Worm (Caenorhabditis elegans) whole organism, L1 larva: Measurements from ENCODE around the gene C32D5.11.

Source experiments
- C04F5.9 ChIP-seq: sonication (generic microtip); optimal IDR thresholded peaks from 2 replicates; lab custom pipeline; 2016; ENCODE audit warnings: missing genetic modification characterization, missing compliant biosample characterization
- C16A3.4 ChIP-seq: fragments of 150-350 bp; optimal IDR thresholded peaks from 2 replicates; lab custom pipeline; 2014; ENCODE audit warnings: missing biosample characterization, missing genetic modification characterization
- Y116A8C.19 ChIP-seq: sonication (generic microtip); optimal IDR thresholded peaks from 2 replicates; lab custom pipeline; 2016; ENCODE audit warnings: missing compliant biosample characterization, missing genetic modification characterization, borderline replicate concordance
- aha-1 ChIP-seq: fragments of 150-350 bp; optimal IDR thresholded peaks from 2 replicates; lab custom pipeline; 2014; ENCODE audit warnings: missing biosample characterization, missing genetic modification characterization
- blmp-1 ChIP-seq: fragments of 150-350 bp; optimal IDR thresholded peaks from 2 replicates; lab custom pipeline; 2014; ENCODE audit warnings: missing biosample characterization, missing genetic modification characterization
- ceh-88 ChIP-seq: fragments of 200-800 bp; sonication (Bioruptor generic); IDR thresholded peaks from 2 replicates; pipeline ENCODE4 v1.3.6; 2022; ENCODE audit warnings: missing genetic modification characterization, missing compliant biosample characterization
- ceh-90 ChIP-seq: sonication (generic microtip); optimal IDR thresholded peaks from 2 replicates; lab custom pipeline; 2016; ENCODE audit warnings: missing genetic modification characterization, missing compliant biosample characterization
- dpl-1 ChIP-seq, 3 experiments: fragments of 150-350 bp in 2 of 3; sonication (generic microtip) in 1 of 3; optimal IDR thresholded peaks; 2 replicates each; lab custom pipeline; 2014 to 2017; ENCODE audit warnings: missing biosample characterization in 3 of 3, missing genetic modification characterization in 3 of 3, missing genetic modification reagents in 3 of 3
- dsc-1 ChIP-seq: sonication (generic microtip); optimal IDR thresholded peaks from 2 replicates; lab custom pipeline; 2016; ENCODE audit warnings: mild to moderate bottlenecking, missing genetic modification characterization, missing compliant biosample characterization
- efl-1 ChIP-seq, 4 experiments: fragments of 150-350 bp; optimal IDR thresholded peaks in 3 of 4; peaks in 1 of 4; 1 replicate in 1 of 4; 2 replicates in 3 of 4; lab custom pipeline; 2014; ENCODE audit warnings: missing biosample characterization in 2 of 4, missing genetic modification characterization in 2 of 4, missing genetic modification reagents in 2 of 4
- efl-3 ChIP-seq: fragments of 200-800 bp; sonication (Bioruptor generic); optimal IDR thresholded peaks from 2 replicates; lab custom pipeline; 2018; ENCODE audit warnings: mild to moderate bottlenecking, missing genetic modification characterization, missing compliant biosample characterization
- egl-27 ChIP-seq, 2 experiments: fragments of 150-350 bp in 1 of 2; sonication (generic microtip); optimal IDR thresholded peaks; 3 replicates each; lab custom pipeline; 2017 to 2018; ENCODE audit warnings: missing biosample characterization in 2 of 2, missing genetic modification characterization in 2 of 2, missing genetic modification reagents in 2 of 2
- elt-3 ChIP-seq, 6 experiments: fragments of 150-350 bp in 1 of 6; sonication (generic microtip); optimal IDR thresholded peaks; 2 replicates each; lab custom pipeline; 2017 to 2018; ENCODE audit warnings: missing biosample characterization in 6 of 6, missing genetic modification characterization in 6 of 6, inconsistent platforms in 1 of 6
- ets-5 ChIP-seq: fragments of 200-800 bp; sonication (Bioruptor generic); IDR thresholded peaks from 2 replicates; pipeline ENCODE4 v1.3.6; 2022; ENCODE audit warnings: missing genetic modification characterization, missing compliant biosample characterization
- fkh-4 ChIP-seq: sonication (generic microtip); optimal IDR thresholded peaks from 2 replicates; lab custom pipeline; 2016; ENCODE audit warnings: missing compliant biosample characterization, missing genetic modification characterization, borderline replicate concordance
- grh-1 ChIP-seq: fragments of 200-800 bp; sonication (Bioruptor generic); IDR thresholded peaks from 2 replicates; pipeline ENCODE4 v1.3.6; 2022; ENCODE audit warnings: missing genetic modification reagents, missing genetic modification characterization, missing compliant biosample characterization
- hlh-17 ChIP-seq: fragments of 200-800 bp; sonication (Bioruptor generic); optimal IDR thresholded peaks from 2 replicates; lab custom pipeline; 2018; ENCODE audit warnings: missing genetic modification characterization, mild to moderate bottlenecking, missing compliant biosample characterization, moderate library complexity, borderline replicate concordance
- lin-13 ChIP-seq: fragments of 150-350 bp; optimal IDR thresholded peaks from 2 replicates; lab custom pipeline; 2014; ENCODE audit warnings: missing biosample characterization, missing genetic modification reagents, missing genetic modification characterization
- lin-14 ChIP-seq: fragments of 200-800 bp; sonication (Bioruptor generic); optimal IDR thresholded peaks from 2 replicates; lab custom pipeline; 2018; ENCODE audit warnings: mild to moderate bottlenecking, missing genetic modification characterization, moderate library complexity, missing compliant biosample characterization
- lin-15B ChIP-seq: fragments of 150-350 bp; sonication (generic microtip); optimal IDR thresholded peaks from 3 replicates; lab custom pipeline; 2014; ENCODE audit warnings: missing biosample characterization, missing genetic modification characterization
- lir-3 ChIP-seq: sonication (generic microtip); optimal IDR thresholded peaks from 2 replicates; lab custom pipeline; 2016; ENCODE audit warnings: mild to moderate bottlenecking, missing genetic modification characterization, moderate library complexity, missing compliant biosample characterization; ENCODE audit not compliant: poor library complexity
- mab-9 ChIP-seq: fragments of 200-800 bp; sonication (Bioruptor generic); IDR thresholded peaks from 2 replicates; pipeline ENCODE4 v1.3.6; 2022; ENCODE audit warnings: missing genetic modification reagents, missing genetic modification characterization, missing compliant biosample characterization
- mdl-1 ChIP-seq, 2 experiments: fragments of 150-350 bp; optimal IDR thresholded peaks; 2 replicates each; lab custom pipeline; 2014 to 2017; ENCODE audit warnings: missing biosample characterization in 2 of 2, missing genetic modification characterization in 2 of 2, inconsistent platforms in 1 of 2
- mef-2 ChIP-seq: fragments of 150-350 bp; optimal IDR thresholded peaks from 2 replicates; lab custom pipeline; 2014; ENCODE audit warnings: missing biosample characterization, missing genetic modification characterization
- nhr-12 ChIP-seq: sonication (generic microtip); optimal IDR thresholded peaks from 2 replicates; lab custom pipeline; 2017; ENCODE audit warnings: missing biosample characterization, missing genetic modification characterization
- nhr-19 ChIP-seq: fragments of 200-800 bp; sonication (Bioruptor generic); conservative IDR thresholded peaks from 2 replicates; pipeline ENCODE4 v1.3.6; 2022; ENCODE audit warnings: missing genetic modification characterization, missing compliant biosample characterization
- nhr-20 ChIP-seq: sonication (generic microtip); optimal IDR thresholded peaks from 2 replicates; lab custom pipeline; 2016; ENCODE audit warnings: mild to moderate bottlenecking, missing genetic modification characterization, missing compliant biosample characterization
- nhr-237 ChIP-seq: fragments of 150-350 bp; optimal IDR thresholded peaks from 2 replicates; lab custom pipeline; 2014; ENCODE audit warnings: missing biosample characterization, missing genetic modification characterization
- nhr-28 ChIP-seq: fragments of 150-350 bp; optimal IDR thresholded peaks from 2 replicates; lab custom pipeline; 2014; ENCODE audit warnings: missing biosample characterization, missing genetic modification characterization
- nhr-47 ChIP-seq: sonication (generic microtip); optimal IDR thresholded peaks from 2 replicates; lab custom pipeline; 2016; ENCODE audit warnings: mild to moderate bottlenecking, missing genetic modification characterization, moderate library complexity, missing compliant biosample characterization
- nhr-76 ChIP-seq: sonication (generic microtip); optimal IDR thresholded peaks from 2 replicates; lab custom pipeline; 2017; ENCODE audit warnings: missing biosample characterization, missing genetic modification characterization
- nhr-77 ChIP-seq: fragments of 150-350 bp; optimal IDR thresholded peaks from 2 replicates; lab custom pipeline; 2014; ENCODE audit warnings: missing biosample characterization, missing genetic modification characterization
- nhr-84 ChIP-seq: sonication (generic microtip); optimal IDR thresholded peaks from 2 replicates; lab custom pipeline; 2017; ENCODE audit warnings: missing biosample characterization, missing genetic modification characterization
- pqm-1 ChIP-seq: sonication (generic microtip); optimal IDR thresholded peaks from 3 replicates; lab custom pipeline; 2017; ENCODE audit warnings: missing biosample characterization, missing genetic modification characterization
- rnt-1 ChIP-seq: sonication (generic microtip); optimal IDR thresholded peaks from 2 replicates; lab custom pipeline; 2016; ENCODE audit warnings: mild to moderate bottlenecking, missing genetic modification characterization, moderate library complexity, missing compliant biosample characterization
- snu-23 ChIP-seq: sonication (generic microtip); optimal IDR thresholded peaks from 2 replicates; lab custom pipeline; 2016; ENCODE audit warnings: missing genetic modification characterization, missing compliant biosample characterization
- sptf-1 ChIP-seq: fragments of 150-350 bp; optimal IDR thresholded peaks from 2 replicates; lab custom pipeline; 2014; ENCODE audit warnings: missing biosample characterization, missing genetic modification characterization
- sup-37 ChIP-seq: fragments of 200-800 bp; sonication (Bioruptor generic); optimal IDR thresholded peaks from 2 replicates; lab custom pipeline; 2018; ENCODE audit warnings: mild to moderate bottlenecking, missing genetic modification characterization, missing compliant biosample characterization
- swsn-7 ChIP-seq: sonication (generic microtip); optimal IDR thresholded peaks from 2 replicates; lab custom pipeline; 2016; ENCODE audit warnings: missing genetic modification characterization, missing compliant biosample characterization
- tlp-1 ChIP-seq: fragments of 150-350 bp; optimal IDR thresholded peaks from 2 replicates; lab custom pipeline; 2014; ENCODE audit warnings: missing biosample characterization, missing genetic modification characterization
- unc-30 ChIP-seq: sonication (generic microtip); optimal IDR thresholded peaks from 2 replicates; lab custom pipeline; 2017; ENCODE audit warnings: missing biosample characterization, missing genetic modification characterization
- unc-98 ChIP-seq: fragments of 200-800 bp; sonication (Bioruptor generic); IDR thresholded peaks from 2 replicates; pipeline ENCODE4 v1.3.6; 2022; ENCODE audit warnings: missing genetic modification characterization, missing compliant biosample characterization
- vab-15 ChIP-seq: sonication (generic microtip); optimal IDR thresholded peaks from 2 replicates; lab custom pipeline; 2017; ENCODE audit warnings: missing genotype, mild to moderate bottlenecking, missing genetic modification characterization, missing compliant biosample characterization
- xbp-1 ChIP-seq: sonication (generic microtip); optimal IDR thresholded peaks from 2 replicates; lab custom pipeline; 2016; ENCODE audit warnings: missing genetic modification characterization, missing compliant biosample characterization
- zag-1 ChIP-seq: fragments of 150-350 bp; optimal IDR thresholded peaks from 2 replicates; lab custom pipeline; 2014; ENCODE audit warnings: missing biosample characterization, missing genetic modification characterization
- zip-4 ChIP-seq: fragments of 200-800 bp; sonication (Bioruptor generic); optimal IDR thresholded peaks from 2 replicates; lab custom pipeline; 2018; ENCODE audit warnings: mild to moderate bottlenecking, missing genetic modification characterization, moderate library complexity, missing compliant biosample characterization
- ztf-11 ChIP-seq, 2 experiments: sonication (generic microtip); optimal IDR thresholded peaks; 2 replicates each; lab custom pipeline; 2016 to 2017; ENCODE audit warnings: missing genetic modification characterization in 2 of 2, missing biosample characterization in 1 of 2, missing compliant biosample characterization in 1 of 2

C32D5.11 gene

DNA sequence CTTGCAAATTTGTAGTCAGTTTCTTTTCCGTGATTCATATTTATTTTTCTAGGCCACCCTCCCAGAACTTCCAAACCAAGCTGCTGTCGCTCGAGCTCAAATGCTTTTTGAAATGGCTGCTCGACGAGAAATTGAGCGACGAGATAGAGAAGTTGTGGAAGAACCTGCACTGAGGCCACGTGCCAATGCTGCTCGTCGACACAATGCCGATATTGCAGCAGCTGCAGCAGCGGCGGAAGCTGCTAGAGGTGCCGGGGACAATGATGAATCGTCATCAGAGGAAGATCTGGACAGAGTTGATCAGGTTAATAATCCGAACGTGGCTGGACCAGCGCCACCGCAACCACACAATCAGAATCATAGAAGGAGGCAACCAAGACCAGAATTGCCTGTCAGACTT, 18.1 kb upstream of the C32D5.11 start:
- TF ChIP-seq hlh-17 (GFP tag; lab: Kevin White, UChicago) (no peak), rnt-1 (tag; lab: Kevin White, UChicago) (no peak), grh-1 (GFP tag; lab: Robert Waterston, UW) (no peak), nhr-77 (tag; lab: Kevin White, UChicago) (no peak), nhr-19 (GFP tag; lab: Robert Waterston, UW) (no peak), mab-9 (GFP tag; lab: Robert Waterston, UW) (no peak), nhr-237 (tag; lab: Kevin White, UChicago) (no peak), mef-2 (no peak), Y116A8C.19 (tag; lab: Kevin White, UChicago) (no peak), sup-37 (GFP tag; lab: Kevin White, UChicago) (no peak), lin-13 (no peak)

DNA sequence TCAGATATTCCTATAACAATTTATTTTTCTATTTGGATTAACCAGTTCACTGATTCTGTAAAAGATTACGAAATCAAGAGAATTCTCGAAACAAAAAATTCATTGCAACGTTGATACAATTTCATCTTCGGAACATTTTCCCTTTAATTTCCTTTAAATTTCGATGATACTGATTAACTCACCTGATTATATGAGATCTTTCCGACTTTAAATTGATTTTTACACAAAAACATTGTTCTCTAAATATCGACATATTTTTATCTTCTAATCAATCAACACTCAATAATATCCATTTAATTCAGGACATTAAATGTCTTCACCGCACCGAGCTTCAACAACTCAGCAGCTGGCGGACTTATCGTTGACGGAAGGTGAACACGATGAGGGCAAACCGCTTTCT, 15.8 kb upstream of the C32D5.11 start, which contains the start of gene lin-23:
Gene lin-23 (plus strand): TSS at position 301 of the 400 bp plus-strand sequence.
- TF ChIP-seq snu-23 (GFP tag; lab: Kevin White, UChicago) (no peak), zag-1 (no peak), C04F5.9 (tag; lab: Kevin White, UChicago) (no peak), hlh-17 (GFP tag; lab: Kevin White, UChicago) (no peak), efl-1 (optimal IDR thresholded peaks at IDR 0.05; lab: Kevin White, UChicago) (no peak), efl-1 (GFP tag; optimal IDR thresholded peaks at IDR 0.05 in 1 of 2; lab: Kevin White, UChicago) (no peak), blmp-1 (tag; lab: Kevin White, UChicago) (no peak), pqm-1 (tag; lab: Kevin White, UChicago) (no peak)

DNA sequence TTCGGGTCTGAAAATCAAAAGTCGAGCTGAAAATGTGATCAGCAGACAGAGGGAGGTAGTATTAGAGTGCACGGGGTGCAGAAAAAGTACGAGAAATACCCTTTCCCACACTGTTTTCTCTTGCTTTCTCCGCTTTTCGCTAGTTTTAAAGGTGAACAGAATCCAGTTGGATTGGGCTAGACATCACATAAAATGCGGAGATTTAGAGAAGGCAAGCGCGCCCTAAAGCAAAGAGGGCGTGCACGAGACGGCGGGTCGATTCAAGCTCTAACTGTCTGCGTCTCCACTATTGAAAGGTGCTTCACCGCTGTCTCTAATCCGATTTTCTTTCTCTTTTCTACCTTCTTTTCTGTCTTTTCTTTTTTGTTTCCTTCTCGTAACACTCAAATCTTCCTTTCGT, 14.9 kb upstream of the C32D5.11 start:
- TF ChIP-seq nhr-47: peak; percentile 88
- peak; percentile 84 for TF ChIP-seq nhr-19 (GFP tag; lab: Robert Waterston, UW)
- TF ChIP-seq nhr-84 (tag; lab: Kevin White, UChicago): no peak
- no peak for TF ChIP-seq tlp-1 (tag; lab: Kevin White, UChicago)
- TF ChIP-seq xbp-1: peak; percentile 83
- TF ChIP-seq efl-1 (optimal IDR thresholded peaks at IDR 0.05; lab: Kevin White, UChicago): peak; percentile 84 to 90
- peak; percentile 71 to 97 for TF ChIP-seq efl-1 (GFP tag; optimal IDR thresholded peaks at IDR 0.05 in 1 of 2; lab: Kevin White, UChicago)
- TF ChIP-seq ets-5 (GFP tag; lab: Robert Waterston, UW): no peak
- TF ChIP-seq ceh-88 (GFP tag; lab: Robert Waterston, UW): 0 out of 2 replicates have a peak, but pooled peaks have one; percentile 16
- TF ChIP-seq lir-3 (tag; lab: Kevin White, UChicago): peak; percentile 47
- TF ChIP-seq ztf-11 (tag; optimal IDR thresholded peaks at IDR 0.05; lab: Kevin White, UChicago): peak in 1 of 2 experiments; percentile 5
- TF ChIP-seq swsn-7 (tag; lab: Kevin White, UChicago): peak; percentile 87
- no peak for TF ChIP-seq sup-37 (GFP tag; lab: Kevin White, UChicago)
- TF ChIP-seq mdl-1 (tag; optimal IDR thresholded peaks at IDR 0.05; lab: Kevin White, UChicago): peak; percentile 45 to 97
- TF ChIP-seq nhr-12 (tag; lab: Kevin White, UChicago): no peak
- TF ChIP-seq nhr-76 (tag; lab: Kevin White, UChicago): no peak
- TF ChIP-seq nhr-77 (tag; lab: Kevin White, UChicago): peak; percentile 73
- peak in 1 of 2 experiments; percentile 6 for TF ChIP-seq egl-27 (tag; optimal IDR thresholded peaks at IDR 0.05; lab: Kevin White, UChicago)
- TF ChIP-seq lin-13: peak; percentile 80
- TF ChIP-seq nhr-20 (tag; lab: Kevin White, UChicago): peak; percentile 91
- TF ChIP-seq dsc-1 (tag; lab: Kevin White, UChicago): peak; percentile 76
- TF ChIP-seq efl-3: no peak
- peak in 2 of 6 experiments; percentile 57 to 81 for TF ChIP-seq elt-3 (tag; optimal IDR thresholded peaks at IDR 0.05; lab: Kevin White, UChicago)
- TF ChIP-seq lin-15B (tag; lab: Kevin White, UChicago): peak; percentile 86
- TF ChIP-seq C04F5.9 (tag; lab: Kevin White, UChicago): no peak
- peak; percentile 81 for TF ChIP-seq C16A3.4
- peak; percentile 96 for TF ChIP-seq lin-14
- TF ChIP-seq vab-15 (tag; lab: Kevin White, UChicago): no peak
- no peak for TF ChIP-seq unc-98 (GFP tag; lab: Robert Waterston, UW)
- TF ChIP-seq sptf-1 (tag; lab: Kevin White, UChicago): no peak
- no peak for TF ChIP-seq aha-1
- peak; percentile 45; the same call in 1 of the 2 replicates for TF ChIP-seq grh-1 (GFP tag; lab: Robert Waterston, UW)
- TF ChIP-seq dpl-1 (GFP tag; optimal IDR thresholded peaks at IDR 0.05; lab: Kevin White, UChicago): peak; percentile 67 to 79 (median 78)
- TF ChIP-seq ceh-90 (tag; lab: Kevin White, UChicago): no peak
- no peak for TF ChIP-seq unc-30 (tag; lab: Kevin White, UChicago)
- peak; percentile 21 for TF ChIP-seq fkh-4 (tag; lab: Kevin White, UChicago)
- TF ChIP-seq zip-4 (GFP tag; lab: Kevin White, UChicago): no peak
- no peak for TF ChIP-seq nhr-28
